Fruit fly (Drosophila melanogaster) whole organism, adult: Measurements from ENCODE around the gene Srp54.

Experiments used
- CG11617 ChIP-seq: fragments of 200-800 bp; sonication (Bioruptor generic); optimal IDR thresholded peaks from 2 replicates; lab custom pipeline; 2017; ENCODE audit warnings: mild to moderate bottlenecking, missing biosample characterization, missing genetic modification reagents, missing genetic modification characterization
- CG12768 ChIP-seq: fragments of 200-800 bp; sonication (Bioruptor generic); optimal IDR thresholded peaks from 2 replicates; lab custom pipeline; 2017; ENCODE audit warnings: missing biosample characterization, missing genetic modification characterization, mild to moderate bottlenecking, moderate library complexity, missing genetic modification reagents
- CG1620 ChIP-seq: fragments of 200-800 bp; sonication (Bioruptor generic); optimal IDR thresholded peaks from 2 replicates; lab custom pipeline; 2016; ENCODE audit warnings: missing biosample characterization, missing genetic modification characterization
- CG5204 ChIP-seq: fragments of 200-800 bp; sonication (Bioruptor generic); optimal IDR thresholded peaks from 2 replicates; lab custom pipeline; 2016; ENCODE audit warnings: missing biosample characterization, missing genetic modification characterization
- CG7045 ChIP-seq: fragments of 200-800 bp; sonication (Bioruptor generic); optimal IDR thresholded peaks from 2 replicates; lab custom pipeline; 2017; ENCODE audit warnings: missing biosample characterization, mild to moderate bottlenecking, missing genetic modification characterization
- Crg-1 ChIP-seq: fragments of 200-800 bp; sonication (Bioruptor generic); optimal IDR thresholded peaks from 2 replicates; lab custom pipeline; 2016; ENCODE audit warnings: missing biosample characterization, missing genetic modification characterization
- Mnt ChIP-seq: fragments of 200-800 bp; sonication (Bioruptor generic); optimal IDR thresholded peaks from 2 replicates; lab custom pipeline; 2016; ENCODE audit warnings: missing biosample characterization, mild to moderate bottlenecking, missing genetic modification characterization
- bab1 ChIP-seq: fragments of 200-800 bp; sonication (Bioruptor generic); optimal IDR thresholded peaks from 3 replicates; lab custom pipeline; 2019; ENCODE audit warnings: missing biosample characterization, mild to moderate bottlenecking, missing genetic modification characterization, moderate library complexity
- kay ChIP-seq: fragments of 200-800 bp; sonication (Bioruptor generic); peaks from one replicate; lab custom pipeline; 2016; ENCODE audit warnings: missing biosample characterization, missing genetic modification characterization, borderline replicate concordance
- pad ChIP-seq: fragments of 200-800 bp; sonication (Bioruptor generic); optimal IDR thresholded peaks from 3 replicates; lab custom pipeline; 2017; ENCODE audit warnings: missing biosample characterization, missing genetic modification characterization, mild to moderate bottlenecking, moderate library complexity, missing genetic modification reagents

DNA sequence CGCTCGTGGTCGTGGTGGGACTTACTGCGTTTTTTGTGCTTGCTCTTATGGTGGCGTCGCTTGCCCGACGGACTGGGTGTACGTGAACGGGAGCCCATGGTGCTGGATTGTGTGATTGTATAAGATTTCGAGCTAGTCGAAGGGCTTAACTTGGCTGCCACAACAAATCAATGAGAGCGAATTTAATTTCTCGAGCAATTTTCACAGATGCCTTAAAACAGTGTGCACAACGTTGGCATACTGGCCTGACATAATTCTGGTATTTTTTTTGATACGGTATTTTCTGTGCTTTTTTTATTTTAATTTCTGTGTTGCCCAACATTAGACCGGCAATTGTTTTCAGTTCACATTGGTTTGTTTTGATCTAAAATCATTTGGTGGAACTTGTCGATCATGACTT lies 25.2 kb downstream of the Srp54 start, which contains the start of gene Arglu1:
- TF ChIP-seq kay (no peak), CG1620 (peak; percentile 30), CG12768 (peak; percentile 34), CG7045 (no peak), pad (peak; percentile 45), Mnt (peak; percentile 34), Crg-1 (GFP tag; lab: Kevin White, UChicago) (no peak), CG11617 (GFP tag; lab: Kevin White, UChicago) (no peak), CG5204 (no peak), bab1 (GFP tag; lab: Kevin White, UChicago) (peak; percentile 46)
